Fruit fly (Drosophila melanogaster): ENCODE data around the gene dpr17.

dpr17 gene

dm6 chr3R:12083537-12083936 is 11.1 kb upstream of the dpr17 start (continued):
- TF ChIP-seq Ssrp (tag; optimal IDR thresholded peaks at IDR 0.05) (no peak), CG3163 (GFP tag; optimal IDR thresholded peaks at IDR 0.05) (no peak), Fer3 (tag; optimal IDR thresholded peaks at IDR 0.05) (peak; percentile 23), CTCF (GFP tag; optimal IDR thresholded peaks at IDR 0.05) (no peak), zf30C (GFP tag; optimal IDR thresholded peaks at IDR 0.05) (no peak), CG5180 (GFP tag; optimal IDR thresholded peaks at IDR 0.05) (no peak), CG34422 (GFP tag; IDR thresholded peaks at IDR 0.05) (0 out of 3 replicates have a peak, but pooled peaks have one; percentile 12), Deaf1 (tag; optimal IDR thresholded peaks at IDR 0.05) (no peak), ems (GFP tag; optimal IDR thresholded peaks at IDR 0.05) (peak; percentile 32), lmd (GFP tag; IDR thresholded peaks at IDR 0.05) (no peak; the same call in 1 of the 2 replicates), Sox102F (GFP tag; optimal IDR thresholded peaks at IDR 0.05) (peak; percentile 29), Ptx1 (GFP tag; IDR thresholded peaks at IDR 0.05) (peak; percentile 40), CG11093 (GFP tag; IDR thresholded peaks at IDR 0.05) (no peak), CG15011 (GFP tag; optimal IDR thresholded peaks at IDR 0.05) (no peak), ssp (GFP tag; IDR thresholded peaks at IDR 0.05) (no peak), ham (GFP tag; IDR thresholded peaks at IDR 0.05) (no peak), CG3281 (GFP tag; optimal IDR thresholded peaks at IDR 0.05) (peak; percentile 33), CG13287 (GFP tag; IDR thresholded peaks at IDR 0.05; ENCODE audit: partially characterized antibody) (no peak), seq (GFP tag; IDR thresholded peaks at IDR 0.05) (no peak), chif (GFP tag; optimal IDR thresholded peaks at IDR 0.05) (no peak), CG10147 (GFP tag; optimal IDR thresholded peaks at IDR 0.05) (peak; percentile 15), Awh (GFP tag; IDR thresholded peaks at IDR 0.05) (no peak), tin (GFP tag; optimal IDR thresholded peaks at IDR 0.05) (no peak), CG17802 (tag; optimal IDR thresholded peaks at IDR 0.05) (no peak), Xrp1 (GFP tag; IDR thresholded peaks at IDR 0.05) (no peak), bbx (GFP tag; IDR thresholded peaks at IDR 0.05; ENCODE audit: partially characterized antibody) (no peak), CG7839 (tag; optimal IDR thresholded peaks at IDR 0.05) (peak; percentile 56), Dek (tag; optimal IDR thresholded peaks at IDR 0.05) (no peak), Blimp-1 (GFP tag; optimal IDR thresholded peaks at IDR 0.05) (no peak), CG17359 (tag; optimal IDR thresholded peaks at IDR 0.05) (peak; percentile 14), run (tag; optimal IDR thresholded peaks at IDR 0.05) (no peak), fd3F (GFP tag; optimal IDR thresholded peaks at IDR 0.05) (peak; percentile 43), dysf (GFP tag; IDR thresholded peaks at IDR 0.05) (peak; percentile 70), Kr (GFP tag; optimal IDR thresholded peaks at IDR 0.05) (no peak), Dfd (GFP tag; optimal IDR thresholded peaks at IDR 0.05) (no peak), bcd (GFP tag; optimal IDR thresholded peaks at IDR 0.05) (peak; percentile 1), Abd-B (GFP tag; optimal IDR thresholded peaks at IDR 0.05) (peak; percentile 30), NFAT (GFP tag; IDR thresholded peaks at IDR 0.05) (no peak), gfzf (GFP tag; optimal IDR thresholded peaks at IDR 0.05) (no peak), lab (GFP tag; optimal IDR thresholded peaks at IDR 0.05) (peak; percentile 30), CG6689 (GFP tag; IDR thresholded peaks at IDR 0.05) (no peak), gsb-n (tag; optimal IDR thresholded peaks at IDR 0.05) (no peak), zen (tag; optimal IDR thresholded peaks at IDR 0.05) (no peak), sd (tag; optimal IDR thresholded peaks at IDR 0.05) (peak; percentile 9), CG18619 (GFP tag; optimal IDR thresholded peaks at IDR 0.05) (peak; percentile 14), HLH54F (GFP tag; optimal IDR thresholded peaks at IDR 0.05) (no peak), fd64A (GFP tag; optimal IDR thresholded peaks at IDR 0.05) (no peak), Med (GFP tag) (peak; percentile 84), CG8944 (GFP tag; optimal IDR thresholded peaks at IDR 0.05) (no peak), CG10267 (tag; optimal IDR thresholded peaks at IDR 0.05) (no peak), CG2678 (tag; optimal IDR thresholded peaks at IDR 0.05) (peak; percentile 56)

Data from whole organism, embryonic.